Worm (Caenorhabditis elegans): Measurements from ENCODE around the gene nas-39.

ce11 chrX:16445793-16446248 is 10.9 kb upstream of the nas-39 start, which contains the start of gene twf-2:
- TF ChIP-seq nfya-1 (tag; optimal IDR thresholded peaks at IDR 0.05; ENCODE audit: insufficient read depth) (peak; percentile 80), elt-2 (tag; optimal IDR thresholded peaks at IDR 0.05) (peak; percentile 61), nhr-77 (tag; optimal IDR thresholded peaks at IDR 0.05) (no peak), ama-1 (optimal IDR thresholded peaks at IDR 0.05) (peak; percentile 6), unc-62 (GFP tag; optimal IDR thresholded peaks at IDR 0.05) (peak; percentile 63), ztf-11 (tag; optimal IDR thresholded peaks at IDR 0.05) (no peak)

Data from whole organism, L3 larva.